Worm (Caenorhabditis elegans) whole organism, L4 larva: Measurements from ENCODE around the gene cpr-9.

ENCODE experiments used
- F37D6.2 ChIP-seq: sonication (generic microtip); optimal IDR thresholded peaks from 2 replicates; lab custom pipeline; 2016; ENCODE audit warnings: mild to moderate bottlenecking, missing genetic modification characterization, missing compliant biosample characterization
- T20F7.1 ChIP-seq: fragments of 200-800 bp; sonication (Bioruptor generic); optimal IDR thresholded peaks from 2 replicates; lab custom pipeline; 2018; ENCODE audit warnings: mild to moderate bottlenecking, missing genetic modification characterization, missing compliant biosample characterization
- T26A8.4 ChIP-seq: fragments of 200-800 bp; sonication (Bioruptor generic); IDR thresholded peaks from 2 replicates; pipeline ENCODE4 v1.3.6; 2022; ENCODE audit warnings: missing genetic modification characterization, missing compliant biosample characterization
- Y105C5A.15 ChIP-seq: fragments of 200-800 bp; sonication (Bioruptor generic); IDR thresholded peaks from 2 replicates; pipeline ENCODE4 v1.3.6; 2022; ENCODE audit warnings: missing genetic modification characterization, missing compliant biosample characterization
- Y48G9A.11 ChIP-seq: fragments of 200-800 bp; sonication (Bioruptor generic); IDR thresholded peaks from 2 replicates; pipeline ENCODE4 v1.3.6; 2022; ENCODE audit warnings: missing genetic modification reagents, missing genetic modification characterization, missing compliant biosample characterization
- ama-1 ChIP-seq: fragments of 150-350 bp; optimal IDR thresholded peaks from 2 replicates; lab custom pipeline; 2014; ENCODE audit warnings: inconsistent platforms, mixed read lengths
- ceh-28 ChIP-seq: fragments of 150-350 bp; optimal IDR thresholded peaks from 2 replicates; lab custom pipeline; 2014; ENCODE audit warnings: missing biosample characterization, missing genetic modification reagents, missing genetic modification characterization
- ceh-44 ChIP-seq: fragments of 200-800 bp; sonication (Bioruptor generic); IDR thresholded peaks from 2 replicates; pipeline ENCODE4 v1.3.6; 2022; ENCODE audit warnings: missing genetic modification reagents, missing genetic modification characterization, missing compliant biosample characterization
- ces-1 ChIP-seq: fragments of 150-350 bp; sonication (generic microtip); optimal IDR thresholded peaks from 4 replicates; lab custom pipeline; 2014; ENCODE audit warnings: missing biosample characterization, missing genetic modification reagents, missing genetic modification characterization
- daf-8 ChIP-seq: fragments of 200-800 bp; sonication (Bioruptor generic); IDR thresholded peaks from 2 replicates; pipeline ENCODE4 v1.3.6; 2022; ENCODE audit warnings: missing genetic modification characterization, missing compliant biosample characterization
- dmd-8 ChIP-seq: fragments of 200-800 bp; sonication (Bioruptor generic); IDR thresholded peaks from 2 replicates; pipeline ENCODE4 v1.3.6; 2022; ENCODE audit warnings: missing genetic modification characterization, missing compliant biosample characterization
- egl-43 ChIP-seq: fragments of 200-800 bp; sonication (Bioruptor generic); IDR thresholded peaks from 2 replicates; pipeline ENCODE4 v1.3.6; 2022; ENCODE audit warnings: missing genetic modification reagents, missing genetic modification characterization, missing compliant biosample characterization
- fkh-10 ChIP-seq: fragments of 150-350 bp; optimal IDR thresholded peaks from 2 replicates; lab custom pipeline; 2014; ENCODE audit warnings: missing biosample characterization, missing genetic modification reagents, missing genetic modification characterization
- hlh-11 ChIP-seq: fragments of 200-800 bp; sonication (Bioruptor generic); optimal IDR thresholded peaks from 2 replicates; lab custom pipeline; 2018; ENCODE audit warnings: mild to moderate bottlenecking, missing genetic modification characterization, missing compliant biosample characterization
- hlh-30 ChIP-seq: sonication (generic microtip); optimal IDR thresholded peaks from 2 replicates; lab custom pipeline; 2017; ENCODE audit warnings: antibody characterized with exemption, mild to moderate bottlenecking, missing genetic modification characterization, missing compliant biosample characterization; ENCODE audit not compliant: insufficient read depth
- hmg-1.1 ChIP-seq: fragments of 200-800 bp; sonication (Bioruptor generic); IDR thresholded peaks from 2 replicates; pipeline ENCODE4 v1.3.6; 2022; ENCODE audit warnings: missing genetic modification reagents, missing genetic modification characterization, missing compliant biosample characterization
- lin-13 ChIP-seq: fragments of 150-350 bp; optimal IDR thresholded peaks from 2 replicates; lab custom pipeline; 2014; ENCODE audit warnings: missing biosample characterization, missing genetic modification reagents, missing genetic modification characterization
- lin-29 ChIP-seq: fragments of 200-800 bp; sonication (Bioruptor generic); IDR thresholded peaks from 2 replicates; pipeline ENCODE4 v1.3.6; 2022; ENCODE audit warnings: missing genetic modification reagents, missing genetic modification characterization, missing compliant biosample characterization
- lir-3 ChIP-seq: sonication (generic microtip); optimal IDR thresholded peaks from 2 replicates; lab custom pipeline; 2016; ENCODE audit warnings: mild to moderate bottlenecking, missing genetic modification characterization, missing compliant biosample characterization
- madf-5 ChIP-seq, 2 experiments: fragments of 200-800 bp; sonication (Bioruptor generic); IDR thresholded peaks; 2 replicates each; pipeline ENCODE4 v1.3.6; 2022; ENCODE audit warnings: missing compliant biosample characterization in 2 of 2, missing genetic modification characterization in 2 of 2
- mdl-1 ChIP-seq, 2 experiments: fragments of 150-350 bp in 1 of 2; sonication (generic microtip) in 1 of 2; optimal IDR thresholded peaks; 2 replicates each; lab custom pipeline; 2014 to 2017; ENCODE audit warnings: missing biosample characterization in 2 of 2, missing genetic modification characterization in 2 of 2
- mep-1 ChIP-seq: fragments of 150-350 bp; sonication (generic microtip); optimal IDR thresholded peaks from 3 replicates; lab custom pipeline; 2014; ENCODE audit warnings: missing biosample characterization, missing genetic modification characterization
- mes-2 ChIP-seq: sonication (generic microtip); optimal IDR thresholded peaks from 2 replicates; lab custom pipeline; 2016; ENCODE audit warnings: missing genotype, mild to moderate bottlenecking, missing genetic modification characterization, missing compliant biosample characterization; ENCODE audit not compliant: poor library complexity, severe bottlenecking
- mxl-2 ChIP-seq: fragments of 200-800 bp; sonication (Bioruptor generic); conservative IDR thresholded peaks from 2 replicates; pipeline ENCODE4 v1.3.6; 2022; ENCODE audit warnings: missing genetic modification reagents, missing genetic modification characterization, missing compliant biosample characterization
- nhr-25 ChIP-seq: sonication (generic microtip); optimal IDR thresholded peaks from 2 replicates; lab custom pipeline; 2017; ENCODE audit warnings: missing genetic modification characterization, mild to moderate bottlenecking, missing compliant biosample characterization, antibody characterized with exemption, moderate library complexity, borderline replicate concordance; ENCODE audit not compliant: insufficient read depth
- nhr-48 ChIP-seq: sonication (generic microtip); optimal IDR thresholded peaks from 2 replicates; lab custom pipeline; 2016; ENCODE audit warnings: mild to moderate bottlenecking, missing genetic modification characterization, missing compliant biosample characterization
- nhr-6 ChIP-seq: fragments of 150-350 bp; optimal IDR thresholded peaks from 2 replicates; lab custom pipeline; 2014; ENCODE audit warnings: missing biosample characterization, missing genetic modification characterization
- nhr-76 ChIP-seq: fragments of 150-350 bp; optimal IDR thresholded peaks from 2 replicates; lab custom pipeline; 2014; ENCODE audit warnings: missing biosample characterization, missing genetic modification characterization
- nhr-77 ChIP-seq: fragments of 150-350 bp; optimal IDR thresholded peaks from 2 replicates; lab custom pipeline; 2014; ENCODE audit warnings: missing biosample characterization, missing genetic modification characterization
- pha-4 ChIP-seq, 2 experiments: fragments of 150-350 bp in 1 of 2; fragments of 200-800 bp in 1 of 2; sonication (Bioruptor generic) in 1 of 2; IDR thresholded peaks in 1 of 2; optimal IDR thresholded peaks in 1 of 2; 2 replicates each; pipeline versions ENCODE4 v1.3.6 to Lab custom; 2014 to 2022; ENCODE audit warnings: missing genetic modification characterization in 2 of 2, missing genetic modification reagents in 2 of 2, missing biosample characterization in 1 of 2, missing compliant biosample characterization in 1 of 2
- php-3 ChIP-seq: fragments of 200-800 bp; sonication (Bioruptor generic); IDR thresholded peaks from 2 replicates; pipeline ENCODE4 v1.3.6; 2022; ENCODE audit warnings: missing genetic modification reagents, missing genetic modification characterization, missing compliant biosample characterization
- rbr-2 ChIP-seq: sonication (generic microtip); optimal IDR thresholded peaks from 2 replicates; lab custom pipeline; 2016; ENCODE audit warnings: missing genotype, missing genetic modification characterization, missing compliant biosample characterization
- set-16 ChIP-seq: fragments of 200-800 bp; sonication (Bioruptor generic); IDR thresholded peaks from 2 replicates; pipeline ENCODE4 v1.3.6; 2022; ENCODE audit warnings: missing genetic modification reagents, missing genetic modification characterization, missing compliant biosample characterization
- snpc-4 ChIP-seq: fragments of 150-350 bp; optimal IDR thresholded peaks from 2 replicates; lab custom pipeline; 2014; ENCODE audit warnings: missing biosample characterization, missing genetic modification characterization
- spr-1 ChIP-seq: sonication (generic microtip); optimal IDR thresholded peaks from 2 replicates; lab custom pipeline; 2016; ENCODE audit warnings: mild to moderate bottlenecking, missing genetic modification characterization, missing compliant biosample characterization
- spr-3 ChIP-seq: fragments of 200-800 bp; sonication (Bioruptor generic); optimal IDR thresholded peaks from 2 replicates; lab custom pipeline; 2018; ENCODE audit warnings: mild to moderate bottlenecking, missing genetic modification characterization, missing compliant biosample characterization
- tag-97 ChIP-seq: fragments of 200-800 bp; sonication (Bioruptor generic); IDR thresholded peaks from 2 replicates; pipeline ENCODE4 v1.3.6; 2022; ENCODE audit warnings: missing genetic modification characterization, missing compliant biosample characterization
- tra-1 ChIP-seq: fragments of 200-800 bp; sonication (Bioruptor generic); IDR thresholded peaks from 2 replicates; pipeline ENCODE4 v1.3.6; 2022; ENCODE audit warnings: missing genetic modification reagents, missing genetic modification characterization, missing compliant biosample characterization
- unc-39 ChIP-seq: sonication (generic microtip); optimal IDR thresholded peaks from 2 replicates; lab custom pipeline; 2017; ENCODE audit warnings: missing biosample characterization, missing genetic modification characterization
- unc-62 ChIP-seq, 3 experiments: fragments of 150-350 bp in 1 of 3; sonication (generic microtip); optimal IDR thresholded peaks in 2 of 3; peaks in 1 of 3; 1 replicate in 1 of 3; 2 replicates in 2 of 3; lab custom pipeline; 2014 to 2017; ENCODE audit warnings: missing biosample characterization in 3 of 3, missing genetic modification characterization in 3 of 3, missing genetic modification reagents in 3 of 3, missing genotype in 1 of 3
- zfp-2 ChIP-seq: sonication (generic microtip); optimal IDR thresholded peaks from 2 replicates; lab custom pipeline; 2016; ENCODE audit warnings: mild to moderate bottlenecking, missing genetic modification characterization, missing compliant biosample characterization
- zip-2 ChIP-seq: fragments of 150-350 bp; optimal IDR thresholded peaks from 2 replicates; lab custom pipeline; 2014; ENCODE audit warnings: missing biosample characterization, missing genetic modification characterization
- ztf-11 ChIP-seq: fragments of 150-350 bp; optimal IDR thresholded peaks from 2 replicates; lab custom pipeline; 2014; ENCODE audit warnings: missing biosample characterization, missing genetic modification characterization
- ztf-7 ChIP-seq: fragments of 150-350 bp; optimal IDR thresholded peaks from 2 replicates; lab custom pipeline; 2014; ENCODE audit warnings: missing biosample characterization, missing genetic modification characterization

Gene cpr-9

ce11 chrV:12038783-12039182 lies 35.9 kb downstream of the cpr-9 start (continued):
- TF ChIP-seq ceh-44 (GFP tag; lab: Robert Waterston, UW) (0 out of 2 replicates have a peak, but pooled peaks have one; percentile 2), tag-97 (GFP tag; lab: Robert Waterston, UW) (no peak), fkh-10 (GFP tag; lab: Kevin White, UChicago) (no peak), ceh-28 (tag; lab: Kevin White, UChicago) (no peak), T20F7.1 (GFP tag; lab: Kevin White, UChicago) (no peak), egl-43 (GFP tag; lab: Robert Waterston, UW) (peak; percentile 50; the same call in 1 of the 2 replicates), nhr-77 (no peak), ces-1 (GFP tag; lab: Kevin White, UChicago) (no peak), rbr-2 (tag; lab: Kevin White, UChicago) (peak; percentile 34), ztf-7 (no peak), mes-2 (tag; lab: Kevin White, UChicago) (peak; percentile 51), lin-13 (GFP tag; lab: Kevin White, UChicago) (peak; percentile 30), nhr-76 (tag; lab: Kevin White, UChicago) (no peak), tra-1 (GFP tag; lab: Robert Waterston, UW) (no peak), Y48G9A.11 (GFP tag; lab: Robert Waterston, UW) (no peak), spr-3 (no peak), dmd-8 (GFP tag; lab: Robert Waterston, UW) (no peak), F37D6.2 (tag; lab: Kevin White, UChicago) (peak; percentile 9), unc-39 (no peak), madf-5 (GFP tag; IDR thresholded peaks at IDR 0.05; lab: Robert Waterston, UW) (no peak), mep-1 (tag; lab: Kevin White, UChicago) (peak; percentile 52), snpc-4 (tag; lab: Kevin White, UChicago) (no peak), T26A8.4 (GFP tag; lab: Robert Waterston, UW) (no peak), lir-3 (tag; lab: Kevin White, UChicago) (no peak), ztf-11 (tag; lab: Kevin White, UChicago) (no peak), hmg-1.1 (GFP tag; lab: Robert Waterston, UW) (peak; percentile 63), daf-8 (GFP tag; lab: Robert Waterston, UW) (no peak), lin-29 (no peak), hlh-30 (tag; lab: Kevin White, UChicago) (peak; percentile 31), set-16 (GFP tag; lab: Robert Waterston, UW) (peak; percentile 88), zfp-2 (tag; lab: Kevin White, UChicago) (no peak), nhr-48 (tag; lab: Kevin White, UChicago) (no peak), mxl-2 (no peak), ama-1 (lab: Kevin White, UChicago) (peak; percentile 45)

DNA sequence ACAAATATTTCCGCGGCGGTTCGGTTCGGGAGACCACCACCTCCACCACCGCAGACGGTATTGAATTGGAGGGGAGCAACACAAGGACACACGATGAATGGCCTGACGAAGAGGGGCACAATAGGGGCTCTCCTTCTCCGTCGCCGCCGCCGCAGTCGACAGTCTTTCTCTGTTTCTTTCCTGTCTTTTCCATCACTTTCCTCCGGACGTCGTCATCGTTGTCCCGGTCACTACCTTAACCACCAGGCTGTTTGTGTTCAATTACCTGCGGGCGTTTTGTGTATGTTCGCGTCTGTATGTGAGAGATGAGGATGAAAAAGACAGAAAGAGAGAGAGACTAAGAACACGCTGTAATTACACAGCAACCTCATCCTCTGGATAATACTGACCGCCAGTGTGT lies 36.9 kb downstream of the cpr-9 start:
- TF ChIP-seq nhr-25: peak; percentile 59
- TF ChIP-seq lin-13 (GFP tag; lab: Kevin White, UChicago): no peak
- TF ChIP-seq php-3 (GFP tag; lab: Robert Waterston, UW): no peak
- TF ChIP-seq Y105C5A.15 (GFP tag; lab: Robert Waterston, UW): no peak
- TF ChIP-seq zip-2: no peak
- TF ChIP-seq mdl-1 (tag; optimal IDR thresholded peaks at IDR 0.05; lab: Kevin White, UChicago): no peak
- TF ChIP-seq spr-1 (tag; lab: Kevin White, UChicago): no peak
- peak; percentile 19 for TF ChIP-seq hlh-11
- peak; percentile 63 for TF ChIP-seq nhr-6
- TF ChIP-seq unc-62 (GFP tag; optimal IDR thresholded peaks at IDR 0.05 in 1 of 2; lab: Kevin White, UChicago): peak in 1 of 2 experiments; percentile 90
- TF ChIP-seq unc-62 (tag; optimal IDR thresholded peaks at IDR 0.05; lab: Kevin White, UChicago): no peak
- no peak for TF ChIP-seq hmg-1.1 (GFP tag; lab: Robert Waterston, UW)
- TF ChIP-seq pha-4 (GFP tag; IDR thresholded peaks at IDR 0.05; lab: Robert Waterston, UW): no peak
- TF ChIP-seq pha-4 (tag; optimal IDR thresholded peaks at IDR 0.05; lab: Kevin White, UChicago): peak; percentile 5
